Fruit fly (Drosophila melanogaster) whole organism, embryonic: Measurements from ENCODE around the gene SPARC.

ENCODE experiments used
- Ada2b ChIP-seq: fragments of 200-800 bp; sonication (Bioruptor generic); IDR thresholded peaks from 2 replicates; pipeline ENCODE4 v1.3.6; 2022; ENCODE audit warnings: missing biosample characterization, missing genetic modification characterization
- Adf1 ChIP-seq: fragments of 200-800 bp; sonication (Bioruptor generic); IDR thresholded peaks from 2 replicates; pipeline ENCODE4 v1.3.6; 2022; ENCODE audit warnings: missing biosample characterization, missing genetic modification characterization
- Atf-2 ChIP-seq: fragments of 200-800 bp; sonication (Bioruptor generic); optimal IDR thresholded peaks from 2 replicates; lab custom pipeline; 2016; ENCODE audit warnings: missing biosample characterization, missing genetic modification characterization
- BEAF-32 ChIP-seq: fragments of 200-800 bp; sonication (Bioruptor generic); optimal IDR thresholded peaks from 3 replicates; lab custom pipeline; 2017; ENCODE audit warnings: missing biosample characterization, missing genetic modification characterization, mild to moderate bottlenecking, moderate library complexity, missing genetic modification reagents
- CG11456 ChIP-seq: fragments of 200-800 bp; sonication (Bioruptor generic); IDR thresholded peaks from 3 replicates; pipeline ENCODE4 v1.3.6; 2022; ENCODE audit warnings: missing biosample characterization, missing genetic modification characterization
- CG11504 ChIP-seq: fragments of 200-800 bp; sonication (Bioruptor generic); optimal IDR thresholded peaks from 3 replicates; lab custom pipeline; 2019; ENCODE audit warnings: missing biosample characterization, mild to moderate bottlenecking, missing genetic modification characterization, moderate library complexity
- CG13123 ChIP-seq: fragments of 200-800 bp; sonication (Bioruptor generic); optimal IDR thresholded peaks from 2 replicates; lab custom pipeline; 2016; ENCODE audit warnings: missing biosample characterization, missing genetic modification characterization
- CG14667 ChIP-seq: fragments of 200-800 bp; sonication (Bioruptor generic); IDR thresholded peaks from 2 replicates; pipeline ENCODE4 v1.3.6; 2022; ENCODE audit warnings: missing biosample characterization, missing genetic modification characterization
- CG15269 ChIP-seq: fragments of 200-800 bp; sonication (Bioruptor generic); optimal IDR thresholded peaks from 2 replicates; lab custom pipeline; 2018; ENCODE audit warnings: missing biosample characterization, mild to moderate bottlenecking, missing genetic modification characterization, moderate library complexity
- CG1529 ChIP-seq: fragments of 200-800 bp; sonication (Bioruptor generic); optimal IDR thresholded peaks from 3 replicates; lab custom pipeline; 2018; ENCODE audit warnings: missing biosample characterization, missing genetic modification characterization
- CG17802 ChIP-seq: fragments of 200-800 bp; sonication (Bioruptor generic); optimal IDR thresholded peaks from 2 replicates; lab custom pipeline; 2018; ENCODE audit warnings: missing biosample characterization, mild to moderate bottlenecking, missing genetic modification characterization, moderate library complexity
- CG1792 ChIP-seq: fragments of 200-800 bp; sonication (Bioruptor generic); optimal IDR thresholded peaks from 2 replicates; lab custom pipeline; 2016; ENCODE audit warnings: missing biosample characterization, missing genetic modification characterization
- CG30403 ChIP-seq: fragments of 200-800 bp; sonication (Bioruptor generic); optimal IDR thresholded peaks from 3 replicates; lab custom pipeline; 2016; ENCODE audit warnings: missing biosample characterization, missing genetic modification characterization
- CG31224 ChIP-seq: fragments of 200-800 bp; sonication (Bioruptor generic); IDR thresholded peaks from 2 replicates; pipeline ENCODE4 v1.3.6; 2022; ENCODE audit warnings: missing biosample characterization, missing genetic modification characterization
- CG31365 ChIP-seq: fragments of 200-800 bp; sonication (Bioruptor generic); optimal IDR thresholded peaks from 2 replicates; lab custom pipeline; 2018; ENCODE audit warnings: missing biosample characterization, mild to moderate bottlenecking, missing genetic modification characterization
- CG3726 ChIP-seq: fragments of 200-800 bp; sonication (Bioruptor generic); IDR thresholded peaks from 3 replicates; pipeline ENCODE4, ENCODE4 v1.3.6; 2022; ENCODE audit warnings: missing biosample characterization, missing genetic modification characterization
- CG4617 ChIP-seq: fragments of 200-800 bp; sonication (Bioruptor generic); optimal IDR thresholded peaks from 3 replicates; lab custom pipeline; 2016; ENCODE audit warnings: missing biosample characterization, missing genetic modification characterization, borderline replicate concordance
- CG6175 ChIP-seq: fragments of 200-800 bp; sonication (Bioruptor generic); IDR thresholded peaks from 3 replicates; pipeline ENCODE4 v1.3.6; 2022; ENCODE audit warnings: missing biosample characterization, missing genetic modification characterization
- CG7839 ChIP-seq: fragments of 200-800 bp; sonication (Bioruptor generic); optimal IDR thresholded peaks from 3 replicates; lab custom pipeline; 2018; ENCODE audit warnings: missing biosample characterization, mild to moderate bottlenecking, missing genetic modification characterization, moderate library complexity
- CG9437 ChIP-seq: fragments of 200-800 bp; sonication (Bioruptor generic); optimal IDR thresholded peaks from 2 replicates; lab custom pipeline; 2018; ENCODE audit warnings: missing biosample characterization, mild to moderate bottlenecking, missing genetic modification characterization
- CHES-1-like ChIP-seq: fragments of 200-800 bp; sonication (Bioruptor generic); optimal IDR thresholded peaks from 2 replicates; lab custom pipeline; 2016; ENCODE audit warnings: missing biosample characterization, missing genetic modification characterization
- CkIIα-i1 ChIP-seq: fragments of 200-800 bp; sonication (Bioruptor generic); IDR thresholded peaks from 2 replicates; pipeline ENCODE4 v1.3.6; 2022; ENCODE audit warnings: missing biosample characterization, missing genetic modification characterization
- D19A ChIP-seq: fragments of 200-800 bp; optimal IDR thresholded peaks from 3 replicates; lab custom pipeline; 2019; ENCODE audit warnings: missing biosample characterization, mild to moderate bottlenecking, missing genetic modification characterization, moderate library complexity
- Dbx ChIP-seq: fragments of 200-800 bp; sonication (Bioruptor generic); IDR thresholded peaks from 3 replicates; pipeline ENCODE4 v1.3.6; 2022; ENCODE audit warnings: missing biosample characterization, missing genetic modification characterization
- Elba2 ChIP-seq: fragments of 200-800 bp; sonication (Bioruptor generic); optimal IDR thresholded peaks from 3 replicates; lab custom pipeline; 2016; ENCODE audit warnings: missing biosample characterization, missing genetic modification characterization
- H15 ChIP-seq: fragments of 200-800 bp; sonication (Bioruptor generic); IDR thresholded peaks from 3 replicates; pipeline ENCODE4 v1.3.6; 2022; ENCODE audit warnings: missing biosample characterization, missing genetic modification characterization
- Hmr ChIP-seq: fragments of 200-800 bp; sonication (Bioruptor generic); optimal IDR thresholded peaks from 3 replicates; lab custom pipeline; 2017; ENCODE audit warnings: mild to moderate bottlenecking, missing biosample characterization, missing genetic modification reagents, missing genetic modification characterization
- Nf-YA ChIP-seq: fragments of 200-800 bp; sonication (Bioruptor generic); IDR thresholded peaks from 2 replicates; pipeline ENCODE4 v1.3.6; 2022; ENCODE audit warnings: missing biosample characterization, missing genetic modification characterization
- Sox100B ChIP-seq: fragments of 200-800 bp; sonication (Bioruptor generic); optimal IDR thresholded peaks from 3 replicates; lab custom pipeline; 2018; ENCODE audit warnings: missing biosample characterization, mild to moderate bottlenecking, missing genetic modification characterization
- Taf1 ChIP-seq: fragments of 200-800 bp; sonication (Bioruptor generic); IDR thresholded peaks from 2 replicates; pipeline ENCODE4 v1.3.6; 2022; ENCODE audit warnings: missing biosample characterization, missing genetic modification characterization
- Usf ChIP-seq: fragments of 200-800 bp; sonication (Bioruptor generic); optimal IDR thresholded peaks from 2 replicates; lab custom pipeline; 2017; ENCODE audit warnings: missing genotype, missing biosample characterization, missing genetic modification characterization
- chm ChIP-seq: fragments of 200-800 bp; sonication (Bioruptor generic); IDR thresholded peaks from 2 replicates; pipeline ENCODE4 v1.3.6; 2022; ENCODE audit warnings: missing biosample characterization, missing genetic modification characterization
- da ChIP-seq: fragments of 200-800 bp; sonication (Bioruptor generic); optimal IDR thresholded peaks from 2 replicates; lab custom pipeline; 2016; ENCODE audit warnings: missing biosample characterization, missing genetic modification characterization
- dan ChIP-seq: fragments of 200-800 bp; sonication (Bioruptor generic); IDR thresholded peaks from 2 replicates; pipeline ENCODE4 v1.3.6; 2022; ENCODE audit warnings: missing biosample characterization, missing genetic modification characterization
- exex ChIP-seq: fragments of 200-800 bp; sonication (Bioruptor generic); optimal IDR thresholded peaks from 4 replicates; lab custom pipeline; 2018; ENCODE audit warnings: missing biosample characterization, mild to moderate bottlenecking, missing genetic modification characterization, moderate library complexity
- gcm ChIP-seq: fragments of 200-800 bp; sonication (Bioruptor generic); optimal IDR thresholded peaks from 2 replicates; lab custom pipeline; 2019; ENCODE audit warnings: missing biosample characterization, mild to moderate bottlenecking, missing genetic modification characterization, moderate library complexity
- gem ChIP-seq: fragments of 200-800 bp; sonication (Bioruptor generic); optimal IDR thresholded peaks from 2 replicates; lab custom pipeline; 2019; ENCODE audit warnings: missing biosample characterization, mild to moderate bottlenecking, missing genetic modification characterization, moderate library complexity
- gfzf ChIP-seq: fragments of 200-800 bp; sonication (Bioruptor generic); optimal IDR thresholded peaks from 2 replicates; lab custom pipeline; 2016; ENCODE audit warnings: missing biosample characterization, mild to moderate bottlenecking, missing genetic modification characterization, moderate library complexity
- grau ChIP-seq: fragments of 200-800 bp; optimal IDR thresholded peaks from 3 replicates; lab custom pipeline; 2019; ENCODE audit warnings: missing biosample characterization, mild to moderate bottlenecking, missing genetic modification characterization, moderate library complexity
- hbn ChIP-seq: fragments of 200-800 bp; sonication (Bioruptor generic); IDR thresholded peaks from 2 replicates; pipeline ENCODE4 v1.3.6; 2022; ENCODE audit warnings: missing biosample characterization, missing genetic modification characterization; ENCODE audit not compliant: partially characterized antibody
- ind ChIP-seq: fragments of 200-800 bp; sonication (Bioruptor generic); optimal IDR thresholded peaks from 3 replicates; lab custom pipeline; 2016; ENCODE audit warnings: missing biosample characterization, missing genetic modification characterization
- kay ChIP-seq: fragments of 200-800 bp; sonication (Bioruptor generic); optimal IDR thresholded peaks from 2 replicates; lab custom pipeline; 2016; ENCODE audit warnings: missing biosample characterization, missing genetic modification characterization
- lbe ChIP-seq: fragments of 200-800 bp; sonication (Bioruptor generic); optimal IDR thresholded peaks from 2 replicates; lab custom pipeline; 2016; ENCODE audit warnings: missing biosample characterization, mild to moderate bottlenecking, missing genetic modification characterization
- lilli ChIP-seq: fragments of 200-800 bp; sonication (Bioruptor generic); optimal IDR thresholded peaks from 3 replicates; lab custom pipeline; 2016; ENCODE audit warnings: missing biosample characterization, missing genetic modification characterization
- lov ChIP-seq, 2 experiments: fragments of 200-800 bp in 1 of 2; fragments of >200 bp in 1 of 2; sonication (Bioruptor generic) in 1 of 2; IDR thresholded peaks in 1 of 2; optimal IDR thresholded peaks in 1 of 2; 2 replicates in 1 of 2; 3 replicates in 1 of 2; pipeline versions ENCODE4 v1.3.6 to Lab custom; 2017 to 2022; ENCODE audit warnings: missing biosample characterization in 1 of 2, missing genetic modification characterization in 1 of 2
- mld ChIP-seq: fragments of 200-800 bp; sonication (Bioruptor generic); IDR thresholded peaks from 3 replicates; pipeline ENCODE4 v1.3.6; 2022; ENCODE audit warnings: missing biosample characterization, missing genetic modification characterization; ENCODE audit not compliant: partially characterized antibody
- onecut ChIP-seq: fragments of 200-800 bp; sonication (Bioruptor generic); IDR thresholded peaks from 2 replicates; pipeline ENCODE4 v1.3.6; 2022; ENCODE audit warnings: missing biosample characterization, missing genetic modification characterization
- schlank ChIP-seq: fragments of 200-800 bp; sonication (Bioruptor generic); optimal IDR thresholded peaks from 2 replicates; lab custom pipeline; 2018; ENCODE audit warnings: missing biosample characterization, mild to moderate bottlenecking, missing genetic modification characterization
- scrt ChIP-seq: fragments of 200-800 bp; sonication (Bioruptor generic); optimal IDR thresholded peaks from 2 replicates; lab custom pipeline; 2018; ENCODE audit warnings: missing biosample characterization, mild to moderate bottlenecking, missing genetic modification characterization, moderate library complexity
- sens-2 ChIP-seq: fragments of 200-800 bp; sonication (Bioruptor generic); IDR thresholded peaks from 2 replicates; pipeline ENCODE4 v1.3.6; 2022; ENCODE audit warnings: missing biosample characterization, missing genetic modification characterization
- sr ChIP-seq: fragments of 200-800 bp; sonication (Bioruptor generic); IDR thresholded peaks from 3 replicates; pipeline ENCODE4 v1.3.6; 2022; ENCODE audit warnings: missing biosample characterization, missing genetic modification characterization

SPARC gene

dm6 chr3R:26853699-26854098 lies 18.1 kb downstream of the SPARC start (continued):
- no peak for TF ChIP-seq mld (GFP tag; lab: Robert Waterston, UW)
- TF ChIP-seq CG11456, result no peak
- TF ChIP-seq sr (GFP tag; lab: Robert Waterston, UW), result no peak
- TF ChIP-seq CG1792 (GFP tag; lab: Kevin White, UChicago), result no peak
- TF ChIP-seq schlank (tag; lab: Kevin White, UChicago), result no peak
- no peak for TF ChIP-seq CG4617 (GFP tag; lab: Kevin White, UChicago)
- TF ChIP-seq gem, result peak; percentile 39
- peak; percentile 80 for TF ChIP-seq CG9437 (GFP tag; lab: Kevin White, UChicago)
- no peak; the same call in 1 of the 2 replicates for TF ChIP-seq onecut
- no peak for TF ChIP-seq Elba2 (GFP tag; lab: Kevin White, UChicago)
- TF ChIP-seq lov (optimal IDR thresholded peaks at IDR 0.05; lab: Kevin White, UChicago), result no peak
- TF ChIP-seq lov (GFP tag; IDR thresholded peaks at IDR 0.05; lab: Robert Waterston, UW), result no peak
- no peak for TF ChIP-seq hbn
- TF ChIP-seq CkIIα-i1 (GFP tag; lab: Robert Waterston, UW), result no peak
- TF ChIP-seq kay (GFP tag; lab: Kevin White, UChicago), result no peak
- TF ChIP-seq lbe (GFP tag; lab: Kevin White, UChicago), result no peak
- peak; percentile 25 for TF ChIP-seq CG11504 (tag; lab: Kevin White, UChicago)
- TF ChIP-seq CHES-1-like (GFP tag; lab: Kevin White, UChicago), result peak; percentile 3
- TF ChIP-seq lilli, result peak; percentile 43
- TF ChIP-seq CG31224, result 0 out of 2 replicates have a peak, but pooled peaks have one; percentile 10
- TF ChIP-seq CG7839 (tag; lab: Kevin White, UChicago), result peak; percentile 24
- TF ChIP-seq D19A (tag; lab: Kevin White, UChicago), result no peak
- peak; percentile 5; the same call in 1 of the 2 replicates for TF ChIP-seq Ada2b (GFP tag; lab: Robert Waterston, UW)
- TF ChIP-seq CG14667 (GFP tag; lab: Robert Waterston, UW), result no peak
- TF ChIP-seq Atf-2 (GFP tag; lab: Kevin White, UChicago), result no peak
- TF ChIP-seq Taf1 (GFP tag; lab: Robert Waterston, UW), result 0 out of 2 replicates have a peak, but pooled peaks have one; percentile 13
- no peak for TF ChIP-seq Sox100B (GFP tag; lab: Kevin White, UChicago)
- TF ChIP-seq Usf, result no peak
- TF ChIP-seq CG13123 (GFP tag; lab: Kevin White, UChicago), result no peak
- TF ChIP-seq CG3726 (GFP tag; lab: Robert Waterston, UW), result no peak
- peak; percentile 11 for TF ChIP-seq CG30403
- no peak for TF ChIP-seq BEAF-32
- TF ChIP-seq Hmr (GFP tag; lab: Kevin White, UChicago), result peak; percentile 25
- TF ChIP-seq sens-2 (GFP tag; lab: Robert Waterston, UW), result no peak
- TF ChIP-seq CG1529, result no peak
- TF ChIP-seq gfzf, result no peak
- no peak for TF ChIP-seq chm (GFP tag; lab: Robert Waterston, UW)
- no peak for TF ChIP-seq dan (GFP tag; lab: Robert Waterston, UW)
- TF ChIP-seq ind (GFP tag; lab: Kevin White, UChicago), result peak; percentile 21
- TF ChIP-seq gcm (GFP tag; lab: Kevin White, UChicago), result no peak
- TF ChIP-seq CG6175, result no peak
- TF ChIP-seq scrt (GFP tag; lab: Kevin White, UChicago), result no peak
- TF ChIP-seq CG31365 (tag; lab: Kevin White, UChicago), result no peak
- peak; percentile 9 for TF ChIP-seq CG15269 (tag; lab: Kevin White, UChicago)
- no peak for TF ChIP-seq Dbx (GFP tag; lab: Robert Waterston, UW)
- TF ChIP-seq Adf1 (GFP tag; lab: Robert Waterston, UW), result no peak
- no peak for TF ChIP-seq da (GFP tag; lab: Kevin White, UChicago)
- no peak for TF ChIP-seq exex (tag; lab: Kevin White, UChicago)
- no peak for TF ChIP-seq H15
- TF ChIP-seq Nf-YA (GFP tag; lab: Robert Waterston, UW), result no peak
- no peak for TF ChIP-seq grau (tag; lab: Kevin White, UChicago)
- TF ChIP-seq CG17802 (tag; lab: Kevin White, UChicago), result no peak
